Fruit fly (Drosophila melanogaster) whole organism, embryonic: ENCODE results near the gene Lsp2.

ENCODE experiments used
- Aef1 ChIP-seq: fragments of 200-800 bp; sonication (Bioruptor generic); IDR thresholded peaks from 3 replicates; pipeline ENCODE4 v1.3.6; 2022; ENCODE audit warnings: missing biosample characterization, missing genetic modification characterization
- Asciz ChIP-seq: fragments of 200-800 bp; sonication (Bioruptor generic); optimal IDR thresholded peaks from 2 replicates; lab custom pipeline; 2017; ENCODE audit warnings: missing biosample characterization, mild to moderate bottlenecking, missing genetic modification characterization, missing genetic modification reagents
- Blimp-1 ChIP-seq: fragments of 200-800 bp; sonication (Bioruptor generic); optimal IDR thresholded peaks from 3 replicates; lab custom pipeline; 2018; ENCODE audit warnings: missing biosample characterization, missing genetic modification characterization, mild to moderate bottlenecking, moderate library complexity, missing genetic modification reagents
- CG10267 ChIP-seq: fragments of 200-800 bp; sonication (Bioruptor generic); optimal IDR thresholded peaks from 2 replicates; lab custom pipeline; 2018; ENCODE audit warnings: missing biosample characterization, mild to moderate bottlenecking, missing genetic modification characterization, moderate library complexity
- CG10565 ChIP-seq: fragments of 200-800 bp; sonication (Bioruptor generic); optimal IDR thresholded peaks from 3 replicates; lab custom pipeline; 2016; ENCODE audit warnings: missing biosample characterization, mild to moderate bottlenecking, missing genetic modification characterization
- CG10979 ChIP-seq: fragments of 200-800 bp; sonication (Bioruptor generic); optimal IDR thresholded peaks from 2 replicates; lab custom pipeline; 2018; ENCODE audit warnings: missing biosample characterization, mild to moderate bottlenecking, missing genetic modification characterization, moderate library complexity
- CG11696 ChIP-seq: fragments of 200-800 bp; sonication (Bioruptor generic); IDR thresholded peaks from 2 replicates; pipeline ENCODE4 v1.3.6; 2022; ENCODE audit warnings: missing biosample characterization, missing genetic modification characterization
- CG15073 ChIP-seq: fragments of 200-800 bp; sonication (Bioruptor generic); optimal IDR thresholded peaks from 2 replicates; lab custom pipeline; 2016; ENCODE audit warnings: missing biosample characterization, missing genetic modification characterization
- CG17361 ChIP-seq: fragments of 200-800 bp; sonication (Bioruptor generic); IDR thresholded peaks from 3 replicates; pipeline ENCODE4 v1.3.6; 2022; ENCODE audit warnings: missing biosample characterization, missing genetic modification characterization
- CG17829 ChIP-seq: fragments of 200-800 bp; optimal IDR thresholded peaks from 2 replicates; lab custom pipeline; 2019; ENCODE audit warnings: missing biosample characterization, mild to moderate bottlenecking, missing genetic modification characterization, moderate library complexity
- CG18262 ChIP-seq: fragments of 200-800 bp; optimal IDR thresholded peaks from 3 replicates; lab custom pipeline; 2019; ENCODE audit warnings: missing biosample characterization, mild to moderate bottlenecking, missing genetic modification characterization, moderate library complexity
- CG18619 ChIP-seq: fragments of 200-800 bp; sonication (Bioruptor generic); optimal IDR thresholded peaks from 3 replicates; lab custom pipeline; 2017; ENCODE audit warnings: missing biosample characterization, mild to moderate bottlenecking, missing genetic modification characterization
- CG33213 ChIP-seq: fragments of 200-800 bp; sonication (Bioruptor generic); optimal IDR thresholded peaks from 3 replicates; lab custom pipeline; 2016; ENCODE audit warnings: missing biosample characterization, missing genetic modification characterization
- CG33557 ChIP-seq: fragments of 200-800 bp; sonication (Bioruptor generic); optimal IDR thresholded peaks from 2 replicates; lab custom pipeline; 2019; ENCODE audit warnings: missing biosample characterization, mild to moderate bottlenecking, missing genetic modification characterization, moderate library complexity
- CG42726 ChIP-seq: fragments of 200-800 bp; sonication (Bioruptor generic); IDR thresholded peaks from 2 replicates; pipeline ENCODE4 v1.3.6; 2022; ENCODE audit warnings: missing biosample characterization, missing genetic modification characterization; ENCODE audit not compliant: partially characterized antibody
- CG6254 ChIP-seq: fragments of 200-800 bp; sonication (Bioruptor generic); optimal IDR thresholded peaks from 3 replicates; lab custom pipeline; 2017; ENCODE audit warnings: mild to moderate bottlenecking, missing biosample characterization, missing genetic modification reagents, missing genetic modification characterization
- CG8944 ChIP-seq: fragments of 200-800 bp; sonication (Bioruptor generic); optimal IDR thresholded peaks from 3 replicates; lab custom pipeline; 2016; ENCODE audit warnings: missing biosample characterization, missing genetic modification characterization
- Drgx ChIP-seq: fragments of 200-800 bp; sonication (Bioruptor generic); IDR thresholded peaks from 2 replicates; pipeline ENCODE4 v1.3.6; 2022; ENCODE audit warnings: missing biosample characterization, missing genetic modification characterization
- Fer2 ChIP-seq: fragments of 200-800 bp; sonication (Bioruptor generic); optimal IDR thresholded peaks from 2 replicates; lab custom pipeline; 2018; ENCODE audit warnings: missing biosample characterization, mild to moderate bottlenecking, missing genetic modification characterization, moderate library complexity
- Hmx ChIP-seq: fragments of 200-800 bp; sonication (Bioruptor generic); optimal IDR thresholded peaks from 2 replicates; lab custom pipeline; 2016; ENCODE audit warnings: missing biosample characterization, missing genetic modification characterization
- NK7.1 ChIP-seq: fragments of 200-800 bp; sonication (Bioruptor generic); optimal IDR thresholded peaks from 3 replicates; lab custom pipeline; 2016; ENCODE audit warnings: missing biosample characterization, missing genetic modification characterization
- Nf-YB ChIP-seq: fragments of 200-800 bp; sonication (Bioruptor generic); optimal IDR thresholded peaks from 3 replicates; lab custom pipeline; 2019; ENCODE audit warnings: missing biosample characterization, mild to moderate bottlenecking, missing genetic modification characterization, moderate library complexity
- Stat92E ChIP-seq, 3 experiments: fragments of >200 bp in 2 of 3; fragments of 200-800 bp in 1 of 3; sonication (Bioruptor generic) in 1 of 3; optimal IDR thresholded peaks; 2 replicates each; lab custom pipeline; 2017 to 2019; ENCODE audit warnings: missing biosample characterization in 3 of 3, missing genetic modification characterization in 3 of 3, mild to moderate bottlenecking in 1 of 3, moderate library complexity in 1 of 3
- Xrp1 ChIP-seq: fragments of 200-800 bp; sonication (Bioruptor generic); IDR thresholded peaks from 2 replicates; pipeline ENCODE4 v1.3.6; 2022; ENCODE audit warnings: missing biosample characterization, missing genetic modification characterization
- ash1 ChIP-seq: fragments of 200-800 bp; sonication (Bioruptor generic); optimal IDR thresholded peaks from 2 replicates; lab custom pipeline; 2018; ENCODE audit warnings: missing biosample characterization, mild to moderate bottlenecking, missing genetic modification characterization
- az2 ChIP-seq: fragments of 200-800 bp; sonication (Bioruptor generic); optimal IDR thresholded peaks from 3 replicates; lab custom pipeline; 2016; ENCODE audit warnings: missing biosample characterization, missing genetic modification characterization
- bcd ChIP-seq: fragments of 200-800 bp; sonication (Bioruptor generic); optimal IDR thresholded peaks from 2 replicates; lab custom pipeline; 2017; ENCODE audit warnings: missing biosample characterization, mild to moderate bottlenecking, missing genetic modification characterization
- bsh ChIP-seq, 2 experiments: fragments of 200-800 bp; sonication (Bioruptor generic); optimal IDR thresholded peaks; 2 replicates each; lab custom pipeline; 2017 to 2018; ENCODE audit warnings: mild to moderate bottlenecking in 2 of 2, missing biosample characterization in 2 of 2, missing genetic modification characterization in 2 of 2, moderate library complexity in 1 of 2
- ci ChIP-seq: fragments of 200-800 bp; sonication (Bioruptor generic); IDR thresholded peaks from 3 replicates; pipeline ENCODE4 v1.3.6; 2022; ENCODE audit warnings: missing biosample characterization, missing genetic modification characterization
- crol ChIP-seq: fragments of 200-800 bp; sonication (Bioruptor generic); IDR thresholded peaks from 2 replicates; pipeline ENCODE4 v1.3.6; 2022; ENCODE audit warnings: missing biosample characterization, missing genetic modification characterization
- dati ChIP-seq: fragments of 200-800 bp; sonication (Bioruptor generic); IDR thresholded peaks from 2 replicates; pipeline ENCODE4 v1.3.6; 2022; ENCODE audit warnings: missing biosample characterization, missing genetic modification characterization
- dmrt99B ChIP-seq: fragments of 200-800 bp; sonication (Bioruptor generic); optimal IDR thresholded peaks from 2 replicates; lab custom pipeline; 2018; ENCODE audit warnings: missing biosample characterization, mild to moderate bottlenecking, missing genetic modification characterization, moderate library complexity
- fu2 ChIP-seq: fragments of 200-800 bp; sonication (Bioruptor generic); optimal IDR thresholded peaks from 2 replicates; lab custom pipeline; 2016; ENCODE audit warnings: missing biosample characterization, missing genetic modification characterization
- gce ChIP-seq: fragments of 200-800 bp; sonication (Bioruptor generic); IDR thresholded peaks from 3 replicates; pipeline ENCODE4 v1.3.6; 2022; ENCODE audit warnings: missing biosample characterization, missing genetic modification characterization
- gsb ChIP-seq: fragments of 200-800 bp; sonication (Bioruptor generic); IDR thresholded peaks from 2 replicates; pipeline ENCODE4 v1.3.6; 2022; ENCODE audit warnings: missing biosample characterization, missing genetic modification characterization
- hth ChIP-seq: fragments of >200 bp; optimal IDR thresholded peaks from 2 replicates; lab custom pipeline; 2017; ENCODE audit warnings: inconsistent platforms
- luna ChIP-seq: fragments of 200-800 bp; sonication (Bioruptor generic); optimal IDR thresholded peaks from 2 replicates; lab custom pipeline; 2016; ENCODE audit warnings: missing biosample characterization, missing genetic modification characterization
- nom ChIP-seq: fragments of 200-800 bp; sonication (Bioruptor generic); optimal IDR thresholded peaks from 2 replicates; lab custom pipeline; 2017; ENCODE audit warnings: missing biosample characterization, missing genetic modification characterization, mild to moderate bottlenecking, moderate library complexity, missing genetic modification reagents
- pho ChIP-seq: fragments of 200-800 bp; sonication (Bioruptor generic); optimal IDR thresholded peaks from 2 replicates; lab custom pipeline; 2016; ENCODE audit warnings: missing biosample characterization, missing genetic modification characterization
- pnt ChIP-seq: fragments of 200-800 bp; sonication (Bioruptor generic); optimal IDR thresholded peaks from 3 replicates; lab custom pipeline; 2016; ENCODE audit warnings: missing biosample characterization, missing genetic modification characterization
- pros ChIP-seq: fragments of 200-800 bp; sonication (Bioruptor generic); optimal IDR thresholded peaks from 3 replicates; lab custom pipeline; 2019; ENCODE audit warnings: missing biosample characterization, mild to moderate bottlenecking, missing genetic modification characterization, moderate library complexity
- salm ChIP-seq: fragments of 200-800 bp; sonication (Bioruptor generic); optimal IDR thresholded peaks from 2 replicates; lab custom pipeline; 2018; ENCODE audit warnings: missing biosample characterization, mild to moderate bottlenecking, missing genetic modification characterization
- sens ChIP-seq: fragments of 200-800 bp; sonication (Bioruptor generic); peaks from one replicate; lab custom pipeline; 2016; ENCODE audit warnings: missing biosample characterization, missing genetic modification characterization
- sim ChIP-seq: fragments of 200-800 bp; sonication (Bioruptor generic); IDR thresholded peaks from 2 replicates; pipeline ENCODE4 v1.3.6; 2022; ENCODE audit warnings: missing biosample characterization, missing genetic modification characterization
- sima ChIP-seq: fragments of 200-800 bp; sonication (Bioruptor generic); optimal IDR thresholded peaks from 2 replicates; lab custom pipeline; 2016; ENCODE audit warnings: missing biosample characterization, missing genetic modification characterization
- zfh1 ChIP-seq: fragments of 200-800 bp; sonication (Bioruptor generic); IDR thresholded peaks from 3 replicates; pipeline ENCODE4 v1.3.6; 2022; ENCODE audit warnings: missing biosample characterization, missing genetic modification characterization

Gene Lsp2

DNA sequence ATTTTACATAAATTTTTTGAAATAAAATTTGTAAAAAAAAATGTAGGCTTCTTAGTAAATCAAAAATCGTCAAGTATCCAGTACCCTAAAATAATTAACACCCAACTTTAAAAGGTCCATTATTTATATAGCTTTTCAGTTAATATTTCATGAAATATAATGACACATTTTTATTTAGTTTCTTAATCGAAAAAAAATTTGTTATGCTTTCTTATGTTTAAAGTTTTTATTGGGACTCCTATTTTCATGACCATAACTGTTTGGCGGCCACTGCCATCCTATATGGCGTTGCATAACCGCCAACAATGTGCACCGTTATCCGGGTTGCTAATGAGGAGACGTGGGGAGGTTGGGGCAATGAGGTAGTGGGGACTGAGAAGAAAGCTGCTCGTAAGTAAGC, 20.7 kb upstream of the Lsp2 start:
- peak; percentile 21 for TF ChIP-seq dmrt99B
- TF ChIP-seq CG10267 (tag; lab: Kevin White, UChicago) = peak; percentile 5
- TF ChIP-seq hth (lab: Kevin White, UChicago) = no peak
- peak; percentile 37 for TF ChIP-seq CG10979 (tag; lab: Kevin White, UChicago)
- 0 out of 3 replicates have a peak, but pooled peaks have one; percentile 18 for TF ChIP-seq zfh1
- TF ChIP-seq CG11696 (GFP tag; lab: Robert Waterston, UW) = peak; percentile 58
- no peak for TF ChIP-seq Stat92E (GFP tag; optimal IDR thresholded peaks at IDR 0.05; lab: Kevin White, UChicago)
- no peak for TF ChIP-seq Nf-YB (GFP tag; lab: Kevin White, UChicago)
- TF ChIP-seq ci (GFP tag; lab: Robert Waterston, UW) = peak; percentile 20; the same call in 1 of the 3 replicates
- TF ChIP-seq Xrp1 = 0 out of 2 replicates have a peak, but pooled peaks have one; percentile 11
- peak; percentile 30 for TF ChIP-seq Blimp-1 (GFP tag; lab: Kevin White, UChicago)
- peak; percentile 44 for TF ChIP-seq sens (GFP tag; lab: Kevin White, UChicago)
- TF ChIP-seq az2 (GFP tag; lab: Kevin White, UChicago) = no peak
- TF ChIP-seq ash1 (GFP tag; lab: Kevin White, UChicago) = no peak
- no peak for TF ChIP-seq pnt (GFP tag; lab: Kevin White, UChicago)
- TF ChIP-seq sim = no peak
- no peak for TF ChIP-seq CG15073 (GFP tag; lab: Kevin White, UChicago)
- TF ChIP-seq CG18262 = no peak

DNA sequence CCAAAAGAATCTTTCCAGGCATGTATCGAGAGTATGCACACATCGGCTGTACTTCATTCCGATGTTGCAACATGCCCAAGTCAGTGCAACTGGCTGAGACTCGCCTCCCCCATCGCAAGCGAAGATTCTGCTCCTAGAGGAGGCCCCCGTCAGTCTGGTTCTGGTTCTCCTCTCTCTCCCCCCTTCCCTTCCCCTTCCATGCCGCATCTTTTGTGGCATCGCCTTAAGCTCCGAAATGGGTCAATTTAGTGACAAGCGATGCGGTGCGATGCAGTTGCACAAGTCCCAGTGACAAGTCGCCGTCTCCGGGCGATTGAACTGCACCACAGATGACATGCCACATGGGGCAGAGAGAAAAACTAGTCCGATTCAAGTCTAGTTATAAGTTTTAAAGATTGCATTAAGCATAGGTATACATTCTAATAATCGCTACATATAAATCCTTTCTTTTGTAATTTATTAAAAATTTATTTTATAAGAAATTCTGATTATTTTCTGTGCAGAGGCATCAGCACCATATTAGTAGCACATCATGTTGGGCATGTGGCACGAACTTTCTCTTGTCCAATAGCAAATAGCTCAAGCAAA, 20.1 kb upstream of the Lsp2 start:
- peak; percentile 60 for TF ChIP-seq Drgx (GFP tag; lab: Robert Waterston, UW)
- TF ChIP-seq salm (tag; lab: Kevin White, UChicago) = no peak
- peak; percentile 64 for TF ChIP-seq crol (GFP tag; lab: Robert Waterston, UW)
- TF ChIP-seq pnt (GFP tag; lab: Kevin White, UChicago) = no peak
- TF ChIP-seq dati (GFP tag; lab: Robert Waterston, UW) = no peak
- TF ChIP-seq bsh (GFP tag; optimal IDR thresholded peaks at IDR 0.05; lab: Kevin White, UChicago) = peak in 1 of 2 experiments; percentile 32
- TF ChIP-seq nom (GFP tag; lab: Kevin White, UChicago) = peak; percentile 33
- peak; percentile 4 for TF ChIP-seq CG6254 (GFP tag; lab: Kevin White, UChicago)
- 0 out of 3 replicates have a peak, but pooled peaks have one; percentile 7 for TF ChIP-seq CG17361 (GFP tag; lab: Robert Waterston, UW)
- no peak for TF ChIP-seq CG42726 (GFP tag; lab: Robert Waterston, UW)
- TF ChIP-seq Xrp1 = peak; percentile 30; the same call in 1 of the 2 replicates
- TF ChIP-seq Asciz = peak; percentile 4
- no peak for TF ChIP-seq Aef1
- TF ChIP-seq Fer2 (tag; lab: Kevin White, UChicago) = no peak

DNA sequence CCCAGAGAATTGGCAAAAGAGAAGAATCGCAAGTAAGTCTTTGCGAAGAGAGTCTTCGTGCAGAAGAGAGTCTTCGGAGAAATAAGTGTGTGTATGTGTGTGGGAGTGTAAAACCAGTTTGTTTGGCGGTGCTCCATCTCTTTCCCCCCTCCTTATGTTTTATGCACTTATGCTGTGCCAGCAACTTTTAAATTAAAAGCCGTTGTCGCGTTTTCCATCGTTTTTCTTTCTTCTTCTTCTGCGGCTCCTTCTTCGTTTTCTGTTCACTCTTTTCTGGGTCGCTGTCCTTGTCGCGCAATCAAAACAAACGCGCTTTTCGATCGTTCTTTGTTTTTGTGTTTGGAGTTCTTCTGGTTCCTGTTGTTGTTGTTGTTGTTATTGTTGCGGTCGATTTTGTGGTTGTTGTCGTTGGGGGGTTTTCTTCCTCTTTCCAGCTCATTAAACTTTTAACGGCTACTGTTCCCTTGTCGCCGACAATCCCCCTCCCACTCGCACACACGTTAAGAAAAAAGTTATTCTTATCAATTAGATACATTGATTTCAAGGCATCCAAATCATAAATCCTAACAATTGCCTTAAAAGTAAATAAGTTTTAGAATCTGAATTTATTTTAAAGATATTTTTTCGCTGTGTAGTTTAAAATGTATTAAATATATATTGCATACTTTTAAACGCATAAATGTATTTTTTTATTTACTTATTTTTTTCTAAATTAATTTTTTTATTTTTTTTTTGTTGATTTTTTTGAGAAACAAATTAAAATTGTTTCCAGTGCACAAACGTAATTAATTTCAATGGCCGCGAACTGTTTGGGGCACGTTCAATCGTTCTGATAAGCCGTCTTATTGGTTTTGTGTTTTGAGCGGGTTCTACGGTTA, 17.9 kb upstream of the Lsp2 start:
- TF ChIP-seq Hmx (GFP tag; lab: Kevin White, UChicago) (no peak), gce (peak; percentile 69; the same call in 2 of the 3 replicates), fu2 (GFP tag; lab: Kevin White, UChicago) (no peak), CG17829 (tag; lab: Kevin White, UChicago) (peak; percentile 96), CG33557 (peak; percentile 96), CG18619 (GFP tag; lab: Kevin White, UChicago) (peak; percentile 79), bcd (GFP tag; lab: Kevin White, UChicago) (peak; percentile 73), pros (GFP tag; lab: Kevin White, UChicago) (no peak), NK7.1 (GFP tag; lab: Kevin White, UChicago) (no peak), pho (GFP tag; lab: Kevin White, UChicago) (no peak), sima (no peak), gsb (no peak), CG33213 (GFP tag; lab: Kevin White, UChicago) (no peak), CG10565 (GFP tag; lab: Kevin White, UChicago) (no peak), luna (no peak), CG8944 (GFP tag; lab: Kevin White, UChicago) (peak; percentile 11)
